Worm (Caenorhabditis elegans): Measurements from ENCODE around the gene nspb-3.

ce11 chrIV:6574343-6574742 lies 20.4 kb downstream of the nspb-3 start:
- TF ChIP-seq T22C8.4 (GFP tag; IDR thresholded peaks at IDR 0.05) (no peak), klf-2 (GFP tag; conservative IDR thresholded peaks at IDR 0.05) (no peak), flt-1 (GFP tag; IDR thresholded peaks at IDR 0.05) (no peak), ztf-29 (GFP tag; IDR thresholded peaks at IDR 0.05) (no peak)

All from whole organism, midembryonic.